Worm (Caenorhabditis elegans): ENCODE data around the gene B0496.2.
A peak's percentile ranks its signal among the peaks of the same experiment; 100 is the strongest.

Gene B0496.2

ce11 chrIV:7487554-7488456, 40.1 kb downstream of the B0496.2 start, which contains the start of the genes his-60 and his-59 (continued):
- TF ChIP-seq ZK185.1 (tag; optimal IDR thresholded peaks at IDR 0.05; ENCODE audit: poor library complexity, severe bottlenecking), result no peak
- TF ChIP-seq lsl-1 (GFP tag; optimal IDR thresholded peaks at IDR 0.05), result peak; percentile 59
- TF ChIP-seq pbrm-1 (GFP tag; IDR thresholded peaks at IDR 0.05), result peak; percentile 69; the same call in 1 of the 2 replicates
- TF ChIP-seq hlh-12 (tag; optimal IDR thresholded peaks at IDR 0.05), result no peak
- TF ChIP-seq aptf-2 (GFP tag; conservative IDR thresholded peaks at IDR 0.05), result 0 out of 2 replicates have a peak, but pooled peaks have one; percentile 12
- TF ChIP-seq lin-54 (GFP tag; optimal IDR thresholded peaks at IDR 0.05), result peak; percentile 44
- no peak for TF ChIP-seq snpc-1.1 (tag; optimal IDR thresholded peaks at IDR 0.05; ENCODE audit: insufficient read depth)
- no peak for TF ChIP-seq akir-1 (GFP tag; optimal IDR thresholded peaks at IDR 0.05)
- no peak; the same call in 1 of the 2 replicates for TF ChIP-seq madf-8 (GFP tag; conservative IDR thresholded peaks at IDR 0.05)
- no peak for TF ChIP-seq T26A5.8 (tag; optimal IDR thresholded peaks at IDR 0.05)
- TF ChIP-seq egrh-3 (GFP tag; IDR thresholded peaks at IDR 0.05), result peak; percentile 51
- TF ChIP-seq madf-10 (tag; optimal IDR thresholded peaks at IDR 0.05), result no peak
- peak; percentile 82 for TF ChIP-seq Y95B8A.8 (GFP tag; IDR thresholded peaks at IDR 0.05)
- TF ChIP-seq K12H6.12 (tag; optimal IDR thresholded peaks at IDR 0.05), result no peak
- no peak for TF ChIP-seq cebp-1 (GFP tag; IDR thresholded peaks at IDR 0.05)
- peak; percentile 55 for TF ChIP-seq cebp-1 (tag; optimal IDR thresholded peaks at IDR 0.05)
- peak; percentile 51 for TF ChIP-seq nhr-90 (tag; optimal IDR thresholded peaks at IDR 0.05)
- peak; percentile 61; the same call in 1 of the 2 replicates for TF ChIP-seq F37B4.10 (GFP tag; IDR thresholded peaks at IDR 0.05)
- peak; percentile 13 for TF ChIP-seq hsf-1 (GFP tag; IDR thresholded peaks at IDR 0.05)
- peak; percentile 72 for TF ChIP-seq madf-6 (GFP tag; IDR thresholded peaks at IDR 0.05)
- TF ChIP-seq F57A8.1 (GFP tag; optimal IDR thresholded peaks at IDR 0.05), result peak; percentile 41
- TF ChIP-seq ama-1 (optimal IDR thresholded peaks at IDR 0.05), result no peak
- TF ChIP-seq ama-1 (GFP tag; optimal IDR thresholded peaks at IDR 0.05), result peak in 1 of 2 experiments; percentile 83
- TF ChIP-seq dox-1 (GFP tag; IDR thresholded peaks at IDR 0.05), result peak; percentile 93
- TF ChIP-seq zim-3 (tag; optimal IDR thresholded peaks at IDR 0.05), result peak; percentile 59
- 0 out of 2 replicates have a peak, but pooled peaks have one; percentile 24 for TF ChIP-seq F33H1.4 (GFP tag; IDR thresholded peaks at IDR 0.05)
- TF ChIP-seq Y79H2A.3 (GFP tag; conservative IDR thresholded peaks at IDR 0.05), result peak; percentile 93
- peak; percentile 48 for TF ChIP-seq mes-4 (tag; optimal IDR thresholded peaks at IDR 0.05)
- TF ChIP-seq F39B2.1 (GFP tag; IDR thresholded peaks at IDR 0.05), result peak; percentile 99
- TF ChIP-seq repo-1 (tag; optimal IDR thresholded peaks at IDR 0.05), result no peak
- peak; percentile 40; the same call in 1 of the 2 replicates for TF ChIP-seq mcd-1 (GFP tag; IDR thresholded peaks at IDR 0.05)
- TF ChIP-seq dpff-1 (tag; optimal IDR thresholded peaks at IDR 0.05), result no peak
- peak; percentile 75 for TF ChIP-seq ceh-40 (GFP tag; IDR thresholded peaks at IDR 0.05)
- TF ChIP-seq gei-17 (GFP tag; optimal IDR thresholded peaks at IDR 0.05), result no peak
- no peak for TF ChIP-seq aptf-3 (GFP tag; IDR thresholded peaks at IDR 0.05)
- TF ChIP-seq snpc-4 (GFP tag; optimal IDR thresholded peaks at IDR 0.05), result peak; percentile 35
- peak; percentile 4 to 64 (median 48) for TF ChIP-seq snpc-4 (tag; optimal IDR thresholded peaks at IDR 0.05)
- TF ChIP-seq dpl-1 (GFP tag; optimal IDR thresholded peaks at IDR 0.05), result no peak
- no peak for TF ChIP-seq Y53F4B.3 (GFP tag; IDR thresholded peaks at IDR 0.05)
- TF ChIP-seq unc-62 (GFP tag; optimal IDR thresholded peaks at IDR 0.05), result no peak
- no peak for TF ChIP-seq efl-1 (GFP tag; optimal IDR thresholded peaks at IDR 0.05)
- TF ChIP-seq xnd-1 (tag; optimal IDR thresholded peaks at IDR 0.05), result peak; percentile 20
- peak; percentile 97 for TF ChIP-seq hrde-1 (tag; optimal IDR thresholded peaks at IDR 0.05; ENCODE audit: borderline replicate concordance)
- peak; percentile 35 for TF ChIP-seq ztf-18 (tag; optimal IDR thresholded peaks at IDR 0.05)
- no peak for TF ChIP-seq ztf-6 (GFP tag; IDR thresholded peaks at IDR 0.05)
- TF ChIP-seq F23B12.7 (tag; optimal IDR thresholded peaks at IDR 0.05; ENCODE audit: insufficient read depth), result no peak
- no peak for TF ChIP-seq hlh-26 (GFP tag; conservative IDR thresholded peaks at IDR 0.05)

All from whole organism, young adult.